Fruit fly (Drosophila melanogaster): Measurements from ENCODE around the gene Lsp1beta.

- TF ChIP-seq EcR (GFP tag; optimal IDR thresholded peaks at IDR 0.05), result no peak
- TF ChIP-seq psq (optimal IDR thresholded peaks at IDR 0.05), result no peak
- TF ChIP-seq CG8478 (optimal IDR thresholded peaks at IDR 0.05), result no peak
- no peak for TF ChIP-seq usp (GFP tag; optimal IDR thresholded peaks at IDR 0.05)
These were observed 5.8 kb upstream of the Lsp1beta start for dm6 chr2L:892461-892860.
